Fruit fly (Drosophila melanogaster): ENCODE data around the gene CG31161.

CG31161 gene

DNA sequence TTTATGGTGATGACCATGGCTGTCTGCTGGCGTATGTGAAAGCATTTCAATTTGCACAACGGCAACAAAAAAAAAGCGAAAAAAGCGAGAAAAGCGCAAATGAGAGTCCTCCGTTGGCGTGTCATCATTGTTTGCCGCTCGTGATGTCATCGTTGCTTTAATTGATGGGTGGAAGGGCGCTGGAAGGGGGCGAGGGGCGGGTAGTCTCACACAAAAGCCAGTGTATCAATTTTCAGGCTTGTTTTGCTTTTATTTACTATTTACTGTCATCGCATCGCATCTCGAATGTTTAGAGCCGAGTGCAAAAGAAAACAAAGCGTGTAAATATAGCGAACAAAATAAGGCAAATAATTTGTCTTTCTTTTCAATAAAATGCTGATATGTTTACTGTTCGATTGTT, 27.0 kb upstream of the CG31161 start:
- TF ChIP-seq insv (optimal IDR thresholded peaks at IDR 0.05) (no peak), Myc (optimal IDR thresholded peaks at IDR 0.05) (no peak), psq (optimal IDR thresholded peaks at IDR 0.05) (no peak), Sin3A (optimal IDR thresholded peaks at IDR 0.05) (no peak), h (optimal IDR thresholded peaks at IDR 0.05) (no peak), ttk (optimal IDR thresholded peaks at IDR 0.05) (no peak)

DNA sequence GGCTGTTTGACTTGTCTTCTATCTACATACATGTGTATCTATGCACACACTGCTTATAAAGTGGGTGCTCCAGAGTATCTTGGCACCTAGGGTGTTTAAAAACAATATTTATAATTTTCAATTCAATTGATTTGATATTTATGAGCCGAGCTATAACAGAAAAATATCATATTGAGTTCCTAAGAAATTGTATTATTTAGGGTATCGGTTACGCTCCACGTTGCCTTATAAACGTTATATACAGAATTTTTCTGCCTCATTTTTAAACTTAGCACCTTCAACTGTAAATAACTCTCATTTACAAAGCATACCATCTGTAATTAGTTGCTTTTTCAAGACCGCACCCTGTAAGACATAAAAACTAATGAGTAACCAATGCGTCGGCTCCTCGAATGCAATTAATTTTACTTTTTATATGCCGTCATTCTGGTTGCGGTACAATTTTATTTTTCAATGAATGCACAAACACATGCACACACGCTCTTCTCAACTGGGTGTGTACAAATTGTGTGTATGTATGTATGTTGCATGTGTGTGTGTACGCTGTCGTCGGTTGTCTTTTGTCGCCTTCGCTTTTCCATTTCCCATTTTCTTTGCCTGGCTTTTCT, 25.5 kb upstream of the CG31161 start:
- TF ChIP-seq ttk (optimal IDR thresholded peaks at IDR 0.05) (no peak), Sin3A (optimal IDR thresholded peaks at IDR 0.05) (no peak), psq (optimal IDR thresholded peaks at IDR 0.05) (no peak), insv (optimal IDR thresholded peaks at IDR 0.05) (no peak), h (optimal IDR thresholded peaks at IDR 0.05) (no peak), Myc (optimal IDR thresholded peaks at IDR 0.05) (no peak)

DNA sequence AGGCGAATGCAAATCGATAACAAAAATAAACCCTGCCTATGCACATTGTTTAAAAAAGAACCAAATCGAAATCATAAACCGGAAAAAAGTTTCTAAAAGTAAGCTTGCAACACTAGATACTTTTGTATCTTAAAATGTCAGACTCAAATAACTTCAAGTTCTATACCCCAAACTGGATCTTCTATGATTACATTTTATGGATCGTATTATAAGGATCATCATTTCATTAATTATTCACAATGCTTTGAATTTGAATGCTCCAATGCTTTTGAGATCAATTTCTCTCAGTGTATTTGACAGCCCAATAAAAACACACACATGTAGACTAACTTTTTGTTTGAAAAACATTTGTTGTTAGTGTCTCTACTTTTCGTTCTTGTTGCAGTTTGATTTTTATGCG, 22.1 kb upstream of the CG31161 start:
- TF ChIP-seq insv (optimal IDR thresholded peaks at IDR 0.05) (no peak), h (optimal IDR thresholded peaks at IDR 0.05) (no peak), Myc (optimal IDR thresholded peaks at IDR 0.05) (no peak), Sin3A (optimal IDR thresholded peaks at IDR 0.05) (no peak), psq (optimal IDR thresholded peaks at IDR 0.05) (no peak), ttk (optimal IDR thresholded peaks at IDR 0.05) (no peak)

DNA sequence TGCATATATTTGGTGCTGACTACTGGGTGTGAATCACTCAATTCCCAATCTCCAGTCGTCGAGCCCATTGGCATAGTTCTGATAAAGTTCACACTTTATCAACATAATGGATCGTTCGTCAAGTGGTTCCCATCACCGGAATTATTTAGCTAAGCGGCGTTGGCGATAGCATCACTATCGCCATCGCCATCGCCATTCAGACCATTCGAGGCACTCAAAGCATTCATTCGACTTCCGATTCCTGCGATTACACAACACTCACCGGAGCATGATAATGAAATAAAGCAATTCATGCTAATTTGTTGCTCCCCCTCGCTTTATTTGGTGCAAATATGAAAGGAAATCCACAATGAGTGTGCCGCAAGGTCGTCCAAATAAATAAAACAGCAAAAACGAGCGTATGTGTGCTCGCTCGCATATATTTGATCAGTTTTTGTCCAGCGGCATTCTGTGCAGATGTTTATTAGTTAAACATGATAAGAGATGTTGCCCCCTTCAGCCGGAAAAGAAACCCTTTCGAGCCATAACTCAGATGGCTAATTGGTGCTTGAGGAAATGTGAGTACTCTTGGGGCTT, 20.9 kb upstream of the CG31161 start:
- no peak for TF ChIP-seq h (optimal IDR thresholded peaks at IDR 0.05)
- TF ChIP-seq Sin3A (optimal IDR thresholded peaks at IDR 0.05), result no peak
- TF ChIP-seq psq (optimal IDR thresholded peaks at IDR 0.05), result no peak
- no peak for TF ChIP-seq insv (optimal IDR thresholded peaks at IDR 0.05)
- no peak for TF ChIP-seq Myc (optimal IDR thresholded peaks at IDR 0.05)
- no peak for TF ChIP-seq ttk (optimal IDR thresholded peaks at IDR 0.05)

DNA sequence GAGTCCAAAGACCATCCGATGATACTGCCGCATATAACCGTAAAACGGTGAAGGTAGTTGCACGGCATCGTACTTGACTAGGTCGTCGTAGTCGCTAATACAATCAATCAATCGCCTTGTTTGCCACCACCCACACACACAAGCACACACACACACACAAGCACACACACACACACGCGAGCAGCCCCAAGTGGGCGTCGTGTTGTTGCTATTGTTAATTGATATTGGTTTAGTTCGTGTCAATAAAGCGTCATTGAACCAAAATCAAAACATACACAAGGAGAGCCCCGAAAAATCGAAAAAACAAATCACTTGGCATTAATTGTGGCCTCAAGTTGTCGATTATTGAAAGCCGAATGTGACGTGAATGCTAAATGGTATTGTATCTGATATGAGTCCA, 19.9 kb upstream of the CG31161 start:
- no peak for TF ChIP-seq h (optimal IDR thresholded peaks at IDR 0.05)
- TF ChIP-seq insv (optimal IDR thresholded peaks at IDR 0.05), result no peak
- TF ChIP-seq ttk (optimal IDR thresholded peaks at IDR 0.05), result no peak
- TF ChIP-seq psq (optimal IDR thresholded peaks at IDR 0.05), result no peak
- no peak for TF ChIP-seq Sin3A (optimal IDR thresholded peaks at IDR 0.05)
- TF ChIP-seq Myc (optimal IDR thresholded peaks at IDR 0.05), result no peak

DNA sequence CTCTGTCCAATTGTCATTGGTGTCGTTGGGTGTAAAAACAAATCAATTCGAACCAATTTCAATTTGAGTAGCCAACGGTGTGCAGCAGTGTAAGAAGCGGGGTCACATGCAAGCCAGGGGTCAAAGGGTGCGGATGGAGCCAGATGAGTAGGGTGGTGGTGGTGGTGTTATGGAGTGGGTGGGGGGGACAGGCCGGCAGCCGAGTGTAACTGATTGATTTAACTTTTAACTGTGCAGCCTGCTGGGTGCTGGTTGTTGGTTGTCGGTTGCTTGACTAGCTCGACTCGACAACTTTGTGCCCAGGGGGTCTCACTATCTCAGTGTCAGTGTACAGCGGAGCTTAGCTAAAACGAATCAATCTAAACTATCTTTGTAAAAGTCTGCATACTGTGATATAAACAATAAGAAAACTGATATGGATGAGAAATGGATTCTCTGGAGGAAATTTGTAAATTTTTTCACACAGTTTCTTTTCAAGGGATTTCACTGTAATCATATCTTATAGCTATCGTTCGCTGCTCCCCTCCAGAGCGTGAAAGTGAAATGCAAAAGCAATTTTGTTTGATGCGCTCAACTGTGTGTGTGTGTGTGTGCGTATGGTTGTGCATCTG, 18.9 kb upstream of the CG31161 start:
- TF ChIP-seq Sin3A (optimal IDR thresholded peaks at IDR 0.05) (no peak), psq (optimal IDR thresholded peaks at IDR 0.05) (no peak), insv (optimal IDR thresholded peaks at IDR 0.05) (no peak), ttk (optimal IDR thresholded peaks at IDR 0.05) (no peak), h (optimal IDR thresholded peaks at IDR 0.05) (no peak), Myc (optimal IDR thresholded peaks at IDR 0.05) (no peak)

DNA sequence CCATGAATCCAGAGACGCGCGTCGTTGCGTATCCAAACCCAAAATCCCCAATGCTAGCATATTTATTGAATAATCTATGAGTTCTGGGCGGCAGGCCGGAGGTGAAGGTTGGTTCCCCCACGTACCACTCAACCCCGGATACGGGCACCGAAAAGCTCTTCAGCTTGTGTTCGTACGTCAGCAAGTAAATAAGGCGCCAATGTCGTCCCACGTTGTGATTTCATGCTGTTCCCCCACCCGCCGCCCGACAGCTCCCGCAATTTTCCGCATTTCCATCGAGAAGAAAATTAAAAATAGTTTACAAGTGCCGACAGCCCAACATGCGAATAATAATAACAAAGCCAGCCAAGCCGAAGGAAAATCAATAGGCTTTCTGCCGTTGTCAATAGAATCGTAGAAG, 17.6 kb upstream of the CG31161 start:
- no peak for TF ChIP-seq psq (optimal IDR thresholded peaks at IDR 0.05)
- no peak for TF ChIP-seq Myc (optimal IDR thresholded peaks at IDR 0.05)
- TF ChIP-seq insv (optimal IDR thresholded peaks at IDR 0.05), result no peak
- TF ChIP-seq ttk (optimal IDR thresholded peaks at IDR 0.05), result no peak
- no peak for TF ChIP-seq Sin3A (optimal IDR thresholded peaks at IDR 0.05)
- no peak for TF ChIP-seq h (optimal IDR thresholded peaks at IDR 0.05)

DNA sequence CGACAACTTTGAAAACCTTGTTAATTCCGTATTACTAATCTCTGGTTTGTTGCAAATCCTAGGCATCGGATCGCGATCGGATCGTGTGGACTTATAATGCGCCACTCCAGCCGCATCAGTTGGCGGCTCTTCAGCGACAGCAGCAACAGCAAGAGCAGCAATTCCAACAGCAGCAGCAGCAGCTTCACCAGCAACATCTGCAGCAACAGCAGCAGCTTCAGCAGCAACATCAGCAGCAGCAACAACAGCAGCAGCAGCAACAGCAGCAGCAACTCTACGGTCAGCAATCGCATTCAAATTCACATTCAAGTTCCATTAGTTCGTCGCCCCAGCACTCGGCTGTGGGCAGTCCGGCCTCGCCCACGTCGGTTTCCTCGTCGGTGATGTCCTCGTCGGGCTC, 13.5 kb upstream of the CG31161 start:
- TF ChIP-seq Myc (optimal IDR thresholded peaks at IDR 0.05), result no peak
- TF ChIP-seq insv (optimal IDR thresholded peaks at IDR 0.05), result no peak

DNA sequence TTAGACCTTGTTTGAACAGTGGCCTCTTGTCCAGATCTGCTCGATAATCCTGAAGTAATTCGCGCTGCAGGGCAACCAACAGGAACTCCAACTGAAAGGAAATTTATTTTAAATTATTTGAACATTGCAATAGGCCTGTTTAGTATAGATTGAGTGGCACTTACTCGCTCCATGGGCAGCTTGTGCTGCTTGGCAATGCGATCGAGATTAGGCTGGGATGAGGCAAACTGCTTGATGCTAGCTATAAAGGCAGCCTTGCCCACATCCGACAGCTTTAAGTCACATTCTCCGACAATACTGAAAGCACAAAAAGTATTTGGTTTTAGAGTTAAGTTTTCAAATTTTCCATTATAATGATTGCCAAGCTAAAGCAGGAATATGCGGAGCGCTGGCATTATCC, 7.1 kb upstream of the CG31161 start, which contains the start of gene CG13843:
TSS of gene CG13843 (plus strand) at position 301 of the 400 bp plus-strand sequence.
- TF ChIP-seq insv (optimal IDR thresholded peaks at IDR 0.05) (no peak), psq (optimal IDR thresholded peaks at IDR 0.05) (no peak), Myc (optimal IDR thresholded peaks at IDR 0.05) (no peak), ttk (optimal IDR thresholded peaks at IDR 0.05) (no peak)

DNA sequence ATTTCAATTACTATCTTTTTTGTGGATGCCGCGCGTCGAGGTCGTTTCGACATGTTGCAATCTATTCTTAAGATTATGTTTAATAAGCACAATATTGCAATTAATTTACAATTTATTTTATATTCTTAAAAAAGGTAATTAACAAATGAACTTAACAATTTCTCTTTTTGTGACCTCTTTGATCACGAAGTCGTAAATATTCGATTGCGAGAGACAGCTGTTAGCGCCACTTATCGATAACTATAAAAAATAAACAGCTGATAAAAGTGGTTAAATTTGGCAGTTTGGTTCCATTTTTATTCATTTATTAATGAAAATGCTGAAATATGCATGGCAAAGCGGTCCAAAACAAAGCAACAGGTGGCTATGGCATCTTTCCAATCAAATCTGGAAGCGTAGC, 2.9 kb upstream of the CG31161 start, which contains the start of the genes CG31156 and mRRF2:
TSS of gene CG31156 (minus strand) at position 209 of the 400 bp plus-strand sequence.
TSS of gene mRRF2 (plus strand) at position 239 of the 400 bp plus-strand sequence.
- TF ChIP-seq psq (optimal IDR thresholded peaks at IDR 0.05), result no peak
- no peak for TF ChIP-seq Sin3A (optimal IDR thresholded peaks at IDR 0.05)
- no peak for TF ChIP-seq ttk (optimal IDR thresholded peaks at IDR 0.05)
- no peak for TF ChIP-seq Myc (optimal IDR thresholded peaks at IDR 0.05)
- no peak for TF ChIP-seq h (optimal IDR thresholded peaks at IDR 0.05)

DNA sequence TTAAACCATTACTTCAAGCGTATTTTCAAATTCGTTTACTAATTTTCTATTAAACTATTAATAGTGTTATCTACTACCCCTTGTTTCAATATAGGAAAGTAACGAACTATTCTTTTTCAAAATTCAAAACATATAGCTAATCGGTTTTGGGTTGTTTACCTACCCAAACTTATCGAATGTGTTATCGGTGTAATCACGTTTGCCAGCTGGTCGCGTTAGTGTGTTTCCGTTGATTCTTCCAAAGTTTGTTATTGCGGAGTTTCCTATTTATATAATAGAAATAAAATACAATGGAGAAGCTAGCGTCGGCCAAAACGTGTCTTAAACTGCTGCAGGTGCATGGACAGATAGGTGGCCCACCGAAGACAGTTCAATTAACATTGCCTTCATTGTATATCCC, 2.0 kb downstream of the CG31161 start, which contains the start of gene mRpL45:
TSS of gene mRpL45 (plus strand) at position 213 of the 400 bp plus-strand sequence.
- TF ChIP-seq psq (optimal IDR thresholded peaks at IDR 0.05) (no peak), Myc (optimal IDR thresholded peaks at IDR 0.05) (no peak), ttk (optimal IDR thresholded peaks at IDR 0.05) (no peak), insv (optimal IDR thresholded peaks at IDR 0.05) (no peak), h (optimal IDR thresholded peaks at IDR 0.05) (no peak), Sin3A (optimal IDR thresholded peaks at IDR 0.05) (no peak)

DNA sequence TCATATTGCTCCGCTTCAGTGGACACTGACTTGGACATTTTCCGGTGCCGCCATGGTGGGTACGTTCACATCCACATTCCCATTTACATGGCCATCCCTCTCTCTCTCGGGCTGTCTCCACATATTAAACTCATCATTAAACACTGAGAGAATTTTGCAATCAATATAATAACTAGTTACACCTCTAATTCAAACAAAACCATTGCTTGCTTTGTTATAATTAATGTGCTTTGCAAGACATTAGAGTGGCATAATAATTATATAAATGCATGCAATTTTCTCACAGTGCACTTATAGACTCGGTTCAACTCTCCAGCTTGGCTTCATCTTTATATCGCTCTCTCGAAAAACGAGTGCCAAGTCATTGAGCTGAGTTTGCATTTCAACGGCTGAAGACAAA, 8.4 kb downstream of the CG31161 start:
- TF ChIP-seq ttk (optimal IDR thresholded peaks at IDR 0.05) (no peak), psq (optimal IDR thresholded peaks at IDR 0.05) (no peak), insv (optimal IDR thresholded peaks at IDR 0.05) (no peak), Myc (optimal IDR thresholded peaks at IDR 0.05) (no peak), h (optimal IDR thresholded peaks at IDR 0.05) (no peak), Sin3A (optimal IDR thresholded peaks at IDR 0.05) (no peak)
